Worm (Caenorhabditis elegans): ENCODE results near the gene srr-3.

DNA sequence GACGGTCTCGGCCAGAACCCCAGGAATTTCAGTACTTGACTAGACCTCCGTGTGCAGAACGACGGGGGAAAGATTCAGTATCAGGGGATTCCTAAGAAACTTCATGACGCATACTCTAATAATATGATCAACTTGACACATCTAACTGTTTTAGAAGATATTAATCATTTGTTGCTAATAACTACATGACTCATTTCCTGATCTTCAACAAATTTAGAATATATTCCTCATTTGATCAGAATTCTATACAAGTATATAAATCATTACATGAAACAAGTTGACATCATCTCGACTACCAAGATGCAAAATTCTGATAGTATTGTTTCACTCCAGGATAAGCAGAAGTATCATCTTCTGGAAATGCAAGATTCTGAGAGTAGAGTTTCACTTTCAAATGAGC lies 26.6 kb upstream of the srr-3 start, which contains the start of gene Y32B12B.8:
- no peak for TF ChIP-seq him-1 (tag; optimal IDR thresholded peaks at IDR 0.05)
- TF ChIP-seq W03F9.2 (tag; optimal IDR thresholded peaks at IDR 0.05), result no peak
